Worm (Caenorhabditis elegans): ENCODE results near the gene Y97E10AR.3.

DNA sequence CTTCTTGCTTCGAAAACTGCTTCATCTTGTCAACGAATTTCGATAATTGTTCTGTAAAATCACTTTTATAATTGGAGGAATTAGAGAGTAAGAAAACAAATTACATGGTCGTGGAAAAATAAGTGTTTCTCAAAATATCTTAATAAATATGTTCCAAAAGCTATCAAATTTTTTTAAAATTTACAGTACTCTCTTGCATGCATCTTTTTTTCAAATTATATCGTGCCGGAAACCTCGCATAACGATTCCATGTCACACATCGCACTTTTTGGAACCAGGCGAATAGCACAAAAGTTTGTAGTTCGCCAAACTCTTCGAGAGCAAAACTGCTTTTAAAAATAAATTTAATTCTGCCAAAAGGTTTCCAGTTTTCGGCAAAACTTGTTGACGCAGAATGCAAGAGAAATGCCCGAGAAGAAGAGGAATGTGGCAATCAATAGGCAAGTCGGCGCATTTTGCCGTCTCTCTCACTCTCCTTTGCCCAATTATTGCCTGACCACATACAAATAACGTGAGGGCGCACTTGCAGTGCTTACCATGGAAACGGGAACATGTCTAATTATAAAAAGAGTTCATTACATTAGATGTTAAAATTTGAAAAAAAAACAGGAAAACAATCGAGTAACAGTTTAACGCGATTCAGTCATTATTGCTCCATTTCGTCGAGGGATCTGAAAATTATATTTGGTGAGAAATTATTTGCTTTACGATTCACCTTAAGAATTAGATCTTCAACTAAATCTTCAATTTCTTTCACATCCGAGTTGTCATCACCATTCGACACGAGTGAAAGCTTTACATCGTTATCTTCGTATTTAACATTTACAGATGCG, at the start of gene Y97E10AR.3:
- TF ChIP-seq dpl-1 (GFP tag; optimal IDR thresholded peaks at IDR 0.05) (no peak), pag-3 (tag; optimal IDR thresholded peaks at IDR 0.05; ENCODE audit: borderline replicate concordance, insufficient read depth) (no peak), pqm-1 (tag; optimal IDR thresholded peaks at IDR 0.05) (no peak), egl-27 (tag; optimal IDR thresholded peaks at IDR 0.05) (no peak), elt-2 (tag; optimal IDR thresholded peaks at IDR 0.05) (no peak), ceh-82 (tag; optimal IDR thresholded peaks at IDR 0.05) (no peak), lin-15B (tag; optimal IDR thresholded peaks at IDR 0.05) (no peak), nhr-28 (tag; optimal IDR thresholded peaks at IDR 0.05) (no peak), nhr-77 (tag; optimal IDR thresholded peaks at IDR 0.05) (no peak), nhr-237 (tag; optimal IDR thresholded peaks at IDR 0.05) (no peak), nhr-90 (tag; optimal IDR thresholded peaks at IDR 0.05; ENCODE audit: poor library complexity) (no peak), lsy-2 (tag; optimal IDR thresholded peaks at IDR 0.05) (no peak)
